Worm (Caenorhabditis elegans) whole organism, late embryonic: ENCODE results near the gene F01E11.20.
A peak's percentile ranks its signal among the peaks of the same experiment; 100 is the strongest.

ENCODE experiments used
- C08G9.2 ChIP-seq: sonication (generic microtip); optimal IDR thresholded peaks from 2 replicates; lab custom pipeline; 2016; ENCODE audit warnings: mild to moderate bottlenecking, missing genetic modification characterization, moderate library complexity, missing compliant biosample characterization
- C38D4.7 ChIP-seq: fragments of 200-800 bp; sonication (Bioruptor generic); optimal IDR thresholded peaks from 2 replicates; lab custom pipeline; 2018; ENCODE audit warnings: mild to moderate bottlenecking, missing genetic modification characterization, moderate library complexity, missing compliant biosample characterization
- T23F11.4 ChIP-seq: fragments of 200-800 bp; sonication (Bioruptor generic); optimal IDR thresholded peaks from 2 replicates; lab custom pipeline; 2018; ENCODE audit warnings: mild to moderate bottlenecking, missing genetic modification characterization, missing compliant biosample characterization
- ahr-1 ChIP-seq: sonication (generic microtip); optimal IDR thresholded peaks from 2 replicates; lab custom pipeline; 2016; ENCODE audit warnings: missing genetic modification characterization, missing compliant biosample characterization
- ama-1 ChIP-seq: fragments of 150-350 bp; optimal IDR thresholded peaks from 2 replicates; lab custom pipeline; 2014
- ceh-18 ChIP-seq: sonication (generic microtip); optimal IDR thresholded peaks from 2 replicates; lab custom pipeline; 2016; ENCODE audit warnings: missing genetic modification characterization, missing compliant biosample characterization
- ceh-2 ChIP-seq: sonication (generic microtip); optimal IDR thresholded peaks from 2 replicates; lab custom pipeline; 2016; ENCODE audit warnings: missing genotype, missing genetic modification characterization, missing compliant biosample characterization
- ceh-22 ChIP-seq: sonication (generic microtip); optimal IDR thresholded peaks from 2 replicates; lab custom pipeline; 2017; ENCODE audit warnings: missing biosample characterization, missing genetic modification characterization
- ceh-24 ChIP-seq: sonication (generic microtip); optimal IDR thresholded peaks from 2 replicates; lab custom pipeline; 2016; ENCODE audit warnings: mild to moderate bottlenecking, missing genetic modification characterization, missing compliant biosample characterization
- ceh-31 ChIP-seq: sonication (generic microtip); optimal IDR thresholded peaks from 2 replicates; lab custom pipeline; 2016; ENCODE audit warnings: missing genetic modification characterization, missing compliant biosample characterization
- ceh-48 ChIP-seq: sonication (generic microtip); optimal IDR thresholded peaks from 2 replicates; lab custom pipeline; 2016; ENCODE audit warnings: missing genetic modification characterization, inconsistent platforms, missing compliant biosample characterization
- ceh-6 ChIP-seq: fragments of 200-800 bp; sonication (Bioruptor generic); optimal IDR thresholded peaks from 2 replicates; lab custom pipeline; 2018; ENCODE audit warnings: mild to moderate bottlenecking, missing genetic modification characterization, missing compliant biosample characterization
- dmd-4 ChIP-seq: sonication (generic microtip); optimal IDR thresholded peaks from 2 replicates; lab custom pipeline; 2016; ENCODE audit warnings: borderline replicate concordance, missing genetic modification characterization, missing compliant biosample characterization
- elt-2 ChIP-seq: sonication (generic microtip); optimal IDR thresholded peaks from 2 replicates; lab custom pipeline; 2016; ENCODE audit warnings: missing genetic modification reagents, missing genetic modification characterization, missing compliant biosample characterization
- elt-4 ChIP-seq: sonication (generic microtip); optimal IDR thresholded peaks from 2 replicates; lab custom pipeline; 2016; ENCODE audit warnings: missing genetic modification characterization, missing compliant biosample characterization
- fax-1 ChIP-seq: sonication (generic microtip); optimal IDR thresholded peaks from 2 replicates; lab custom pipeline; 2016; ENCODE audit warnings: missing genotype, missing genetic modification characterization, missing compliant biosample characterization
- fkh-10 ChIP-seq: fragments of 150-350 bp; optimal IDR thresholded peaks from 2 replicates; lab custom pipeline; 2014; ENCODE audit warnings: missing biosample characterization, missing genetic modification reagents, missing genetic modification characterization
- hlh-13 ChIP-seq: fragments of 200-800 bp; sonication (Bioruptor generic); optimal IDR thresholded peaks from 2 replicates; lab custom pipeline; 2018; ENCODE audit warnings: mild to moderate bottlenecking, missing genetic modification characterization, missing compliant biosample characterization
- hlh-30 ChIP-seq: sonication (generic microtip); optimal IDR thresholded peaks from 2 replicates; lab custom pipeline; 2017; ENCODE audit warnings: antibody characterized with exemption, missing genetic modification characterization, missing compliant biosample characterization; ENCODE audit not compliant: insufficient read depth
- nfya-1 ChIP-seq: sonication (generic microtip); optimal IDR thresholded peaks from 2 replicates; lab custom pipeline; 2017; ENCODE audit warnings: missing genetic modification characterization, mild to moderate bottlenecking, missing compliant biosample characterization, antibody characterized with exemption, moderate library complexity
- nhr-11 ChIP-seq: fragments of 150-350 bp; optimal IDR thresholded peaks from 2 replicates; lab custom pipeline; 2014; ENCODE audit warnings: missing biosample characterization, missing genetic modification characterization
- nhr-232 ChIP-seq: sonication (generic microtip); optimal IDR thresholded peaks from 2 replicates; lab custom pipeline; 2016; ENCODE audit warnings: missing genetic modification characterization, missing compliant biosample characterization
- odd-2 ChIP-seq: sonication (generic microtip); optimal IDR thresholded peaks from 2 replicates; lab custom pipeline; 2017; ENCODE audit warnings: antibody characterized with exemption, mild to moderate bottlenecking, missing genetic modification characterization, missing compliant biosample characterization
- pag-3 ChIP-seq: sonication (generic microtip); optimal IDR thresholded peaks from 2 replicates; lab custom pipeline; 2016; ENCODE audit warnings: missing compliant biosample characterization, missing genetic modification characterization, borderline replicate concordance
- pat-9 ChIP-seq: fragments of 200-800 bp; sonication (Bioruptor generic); optimal IDR thresholded peaks from 2 replicates; lab custom pipeline; 2018; ENCODE audit warnings: mild to moderate bottlenecking, missing genetic modification characterization, moderate library complexity, missing compliant biosample characterization
- pqm-1 ChIP-seq: sonication (generic microtip); optimal IDR thresholded peaks from 2 replicates; lab custom pipeline; 2016; ENCODE audit warnings: missing genetic modification characterization, missing compliant biosample characterization
- rnt-1 ChIP-seq: sonication (generic microtip); optimal IDR thresholded peaks from 2 replicates; lab custom pipeline; 2016; ENCODE audit warnings: missing genetic modification characterization, missing compliant biosample characterization
- sox-2 ChIP-seq: fragments of 200-800 bp; sonication (Bioruptor generic); IDR thresholded peaks from 2 replicates; pipeline ENCODE4 v1.3.6; 2022; ENCODE audit warnings: missing genetic modification reagents, missing genetic modification characterization, missing compliant biosample characterization
- sox-4 ChIP-seq: sonication (generic microtip); optimal IDR thresholded peaks from 2 replicates; lab custom pipeline; 2017; ENCODE audit warnings: mild to moderate bottlenecking, missing genetic modification characterization, inconsistent platforms, missing compliant biosample characterization
- syd-9 ChIP-seq: sonication (generic microtip); optimal IDR thresholded peaks from 2 replicates; lab custom pipeline; 2016; ENCODE audit warnings: mild to moderate bottlenecking, missing genetic modification characterization, moderate library complexity, missing compliant biosample characterization
- ttx-3 ChIP-seq: sonication (generic microtip); optimal IDR thresholded peaks from 2 replicates; lab custom pipeline; 2016; ENCODE audit warnings: missing genetic modification reagents, missing genetic modification characterization, missing compliant biosample characterization
- unc-42 ChIP-seq: sonication (generic microtip); optimal IDR thresholded peaks from 2 replicates; lab custom pipeline; 2016; ENCODE audit warnings: missing genotype, missing genetic modification characterization, missing compliant biosample characterization
- unc-55 ChIP-seq: sonication (generic microtip); optimal IDR thresholded peaks from 2 replicates; lab custom pipeline; 2017; ENCODE audit warnings: missing biosample characterization, missing genetic modification reagents, missing genetic modification characterization
- unc-86 ChIP-seq: sonication (generic microtip); optimal IDR thresholded peaks from 2 replicates; lab custom pipeline; 2016; ENCODE audit warnings: missing genetic modification characterization, missing compliant biosample characterization

Gene F01E11.20

ce11 chrX:6967057-6967456 lies 29.3 kb downstream of the F01E11.20 start, which contains the start of gene F01E11.3:
Gene F01E11.3, plus strand, starts transcription at chrX:6967357.
- no peak for TF ChIP-seq sox-4 (tag; lab: Kevin White, UChicago)
- TF ChIP-seq pat-9, result no peak
- no peak for TF ChIP-seq sox-2 (GFP tag; lab: Robert Waterston, UW)
- no peak for TF ChIP-seq unc-86 (tag; lab: Kevin White, UChicago)
- TF ChIP-seq ama-1 (lab: Kevin White, UChicago), result no peak

DNA sequence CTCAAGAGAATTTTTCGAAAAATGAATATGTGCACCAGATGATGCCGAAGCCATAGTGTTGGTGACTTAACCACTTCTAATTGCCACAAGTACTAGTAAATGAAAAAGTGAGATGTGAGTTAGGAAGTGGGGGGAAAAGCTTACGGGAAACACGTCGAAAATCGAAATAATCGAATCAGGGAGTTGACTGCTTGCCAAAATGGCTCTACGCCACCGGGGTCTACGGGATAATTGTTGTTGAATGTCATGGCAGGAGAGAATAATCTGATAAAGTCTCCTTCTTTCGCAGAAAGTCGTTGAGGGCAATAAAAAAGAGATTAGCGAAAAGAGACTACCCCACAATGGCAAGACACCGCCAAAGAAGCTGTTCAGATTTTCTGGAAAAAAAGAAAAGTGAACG lies 32.5 kb downstream of the F01E11.20 start:
- TF ChIP-seq nhr-232 (no peak), ahr-1 (tag; lab: Kevin White, UChicago) (no peak), unc-42 (tag; lab: Kevin White, UChicago) (peak; percentile 81), sox-4 (tag; lab: Kevin White, UChicago) (no peak), fax-1 (tag; lab: Kevin White, UChicago) (no peak)

DNA sequence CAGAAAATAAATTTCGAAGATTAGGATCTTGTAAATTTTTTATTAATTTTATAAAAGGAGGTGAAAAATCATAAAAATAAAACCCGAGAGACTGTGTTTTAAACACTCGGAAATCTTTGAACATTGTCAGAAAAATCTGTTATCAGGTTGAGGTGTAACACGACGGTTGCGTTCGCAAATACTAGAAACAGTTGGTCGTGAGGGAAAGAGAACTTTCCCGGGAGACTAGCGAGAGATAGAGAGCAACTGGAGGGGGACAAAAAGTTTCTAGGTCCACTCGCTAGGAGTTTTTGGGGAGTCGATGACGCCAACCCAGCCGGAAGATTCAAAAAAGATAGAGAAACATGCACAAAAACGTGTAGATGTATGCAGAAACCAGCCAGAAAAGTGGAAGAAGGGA lies 34.0 kb downstream of the F01E11.20 start:
- TF ChIP-seq hlh-13 (GFP tag; lab: Kevin White, UChicago) (no peak), ahr-1 (tag; lab: Kevin White, UChicago) (no peak), unc-86 (tag; lab: Kevin White, UChicago) (no peak), nhr-11 (no peak), ceh-6 (GFP tag; lab: Kevin White, UChicago) (no peak), fax-1 (tag; lab: Kevin White, UChicago) (no peak), fkh-10 (GFP tag; lab: Kevin White, UChicago) (no peak), ceh-48 (no peak), T23F11.4 (no peak), ceh-2 (no peak), odd-2 (tag; lab: Kevin White, UChicago) (no peak), elt-2 (tag; lab: Kevin White, UChicago) (no peak)

ce11 chrX:6959534-6959933 lies 36.8 kb downstream of the F01E11.20 start:
- TF ChIP-seq pqm-1 (no peak), C08G9.2 (no peak), unc-55 (GFP tag; lab: Kevin White, UChicago) (peak; percentile 83), dmd-4 (tag; lab: Kevin White, UChicago) (no peak), ttx-3 (tag; lab: Kevin White, UChicago) (no peak), ceh-6 (GFP tag; lab: Kevin White, UChicago) (no peak), ceh-31 (tag; lab: Kevin White, UChicago) (no peak), pag-3 (tag; lab: Kevin White, UChicago) (no peak), ceh-18 (tag; lab: Kevin White, UChicago) (peak; percentile 36), hlh-30 (tag; lab: Kevin White, UChicago) (no peak), syd-9 (no peak), nfya-1 (tag; lab: Kevin White, UChicago) (no peak), ceh-24 (tag; lab: Kevin White, UChicago) (no peak), unc-86 (tag; lab: Kevin White, UChicago) (no peak), rnt-1 (no peak), sox-2 (GFP tag; lab: Robert Waterston, UW) (no peak), C38D4.7 (no peak)
- TF ChIP-seq, all 69 proteins: peak for 2

ce11 chrX:6958914-6959313 lies 37.4 kb downstream of the F01E11.20 start:
- no peak for TF ChIP-seq ceh-18 (tag; lab: Kevin White, UChicago)
- TF ChIP-seq elt-2 (tag; lab: Kevin White, UChicago), result no peak
- no peak for TF ChIP-seq ceh-22 (tag; lab: Kevin White, UChicago)
- TF ChIP-seq pqm-1, result no peak
- TF ChIP-seq C08G9.2, result no peak
- TF ChIP-seq nhr-232, result no peak
- no peak for TF ChIP-seq elt-4 (tag; lab: Kevin White, UChicago)
